Worm (Caenorhabditis elegans) whole organism, young adult: ENCODE results near the gene C48B4.3.

Source experiments
- C06A6.2 ChIP-seq: fragments of 200-800 bp; sonication (Bioruptor generic); conservative IDR thresholded peaks from 2 replicates; pipeline ENCODE4 v1.3.6; 2022; ENCODE audit warnings: missing genetic modification characterization, missing compliant biosample characterization
- D2030.7 ChIP-seq: fragments of 200-800 bp; sonication (Bioruptor generic); IDR thresholded peaks from 2 replicates; pipeline ENCODE4 v1.3.6; 2022; ENCODE audit warnings: missing genetic modification reagents, missing genetic modification characterization, missing compliant biosample characterization
- F22D6.2 ChIP-seq: sonication (generic microtip); optimal IDR thresholded peaks from 2 replicates; lab custom pipeline; 2016; ENCODE audit warnings: mild to moderate bottlenecking, missing genetic modification characterization, missing compliant biosample characterization
- F23B12.7 ChIP-seq: sonication (generic microtip); optimal IDR thresholded peaks from 2 replicates; lab custom pipeline; 2017; ENCODE audit warnings: missing genetic modification characterization, mild to moderate bottlenecking, missing compliant biosample characterization, antibody characterized with exemption, moderate library complexity; ENCODE audit not compliant: insufficient read depth
- F33H1.4 ChIP-seq: fragments of 200-800 bp; sonication (Bioruptor generic); IDR thresholded peaks from 2 replicates; pipeline ENCODE4 v1.3.6; 2022; ENCODE audit warnings: missing genetic modification reagents, missing genetic modification characterization, missing compliant biosample characterization
- F37B4.10 ChIP-seq: fragments of 200-800 bp; sonication (Bioruptor generic); IDR thresholded peaks from 2 replicates; pipeline ENCODE4 v1.3.6; 2022; ENCODE audit warnings: missing genetic modification characterization, missing compliant biosample characterization
- F52B5.7 ChIP-seq: sonication (generic microtip); optimal IDR thresholded peaks from 2 replicates; lab custom pipeline; 2016; ENCODE audit warnings: mild to moderate bottlenecking, missing genetic modification characterization, missing compliant biosample characterization
- F55B11.4 ChIP-seq: sonication (generic microtip); optimal IDR thresholded peaks from 2 replicates; lab custom pipeline; 2016; ENCODE audit warnings: missing compliant biosample characterization, missing genetic modification characterization, borderline replicate concordance; ENCODE audit not compliant: insufficient read depth
- F57C9.4 ChIP-seq: sonication (generic microtip); optimal IDR thresholded peaks from 2 replicates; lab custom pipeline; 2017; ENCODE audit warnings: mild to moderate bottlenecking, missing genetic modification characterization, missing compliant biosample characterization
- T26A5.8 ChIP-seq: sonication (generic microtip); optimal IDR thresholded peaks from 2 replicates; lab custom pipeline; 2016; ENCODE audit warnings: missing genetic modification characterization, missing compliant biosample characterization
- ama-1 ChIP-seq, 3 experiments: fragments of 150-350 bp in 1 of 3; sonication (generic microtip) in 2 of 3; optimal IDR thresholded peaks; 2 replicates each; lab custom pipeline; 2014 to 2018; ENCODE audit warnings: missing biosample characterization in 2 of 3, missing genetic modification characterization in 2 of 3, missing genetic modification reagents in 2 of 3
- aptf-2 ChIP-seq: fragments of 200-800 bp; sonication (Bioruptor generic); conservative IDR thresholded peaks from 2 replicates; pipeline ENCODE4 v1.3.6; 2022; ENCODE audit warnings: missing genetic modification reagents, missing genetic modification characterization, missing compliant biosample characterization
- attf-6 ChIP-seq: fragments of 200-800 bp; sonication (Bioruptor generic); IDR thresholded peaks from 2 replicates; pipeline ENCODE4 v1.3.6; 2022; ENCODE audit warnings: missing genetic modification reagents, missing genetic modification characterization, missing compliant biosample characterization
- bed-2 ChIP-seq: fragments of 200-800 bp; sonication (Bioruptor generic); IDR thresholded peaks from 2 replicates; pipeline ENCODE4 v1.3.6; 2022; ENCODE audit warnings: missing genetic modification reagents, missing genetic modification characterization, missing compliant biosample characterization
- cebp-2 ChIP-seq: fragments of 200-800 bp; sonication (Bioruptor generic); IDR thresholded peaks from 2 replicates; pipeline ENCODE4 v1.3.6; 2022; ENCODE audit warnings: missing genetic modification characterization, missing compliant biosample characterization
- ceh-58 ChIP-seq: fragments of 200-800 bp; sonication (Bioruptor generic); IDR thresholded peaks from 2 replicates; pipeline ENCODE4 v1.3.6; 2022; ENCODE audit warnings: missing genetic modification characterization, missing compliant biosample characterization
- ceh-79 ChIP-seq: sonication (generic microtip); optimal IDR thresholded peaks from 2 replicates; lab custom pipeline; 2017; ENCODE audit warnings: mild to moderate bottlenecking, missing genetic modification characterization, missing compliant biosample characterization
- chd-7 ChIP-seq: sonication (generic microtip); optimal IDR thresholded peaks from 2 replicates; lab custom pipeline; 2016; ENCODE audit warnings: mild to moderate bottlenecking, missing genetic modification characterization, moderate library complexity, missing compliant biosample characterization
- die-1 ChIP-seq: sonication (generic microtip); optimal IDR thresholded peaks from 2 replicates; lab custom pipeline; 2016; ENCODE audit warnings: missing genotype, mild to moderate bottlenecking, missing genetic modification characterization, missing compliant biosample characterization
- dpff-1 ChIP-seq: sonication (generic microtip); optimal IDR thresholded peaks from 2 replicates; lab custom pipeline; 2017; ENCODE audit warnings: mild to moderate bottlenecking, missing genetic modification characterization, missing compliant biosample characterization
- dpl-1 ChIP-seq: fragments of 150-350 bp; optimal IDR thresholded peaks from 2 replicates; lab custom pipeline; 2014; ENCODE audit warnings: missing biosample characterization, missing genetic modification reagents, missing genetic modification characterization
- egrh-3 ChIP-seq: fragments of 200-800 bp; sonication (Bioruptor generic); IDR thresholded peaks from 2 replicates; pipeline ENCODE4 v1.3.6; 2022; ENCODE audit warnings: missing genetic modification reagents, missing genetic modification characterization, missing compliant biosample characterization
- ets-4 ChIP-seq: fragments of 200-800 bp; sonication (Bioruptor generic); optimal IDR thresholded peaks from 2 replicates; lab custom pipeline; 2018; ENCODE audit warnings: mild to moderate bottlenecking, missing genetic modification characterization, missing compliant biosample characterization
- gei-17 ChIP-seq: fragments of 200-800 bp; sonication (Bioruptor generic); optimal IDR thresholded peaks from 2 replicates; lab custom pipeline; 2018; ENCODE audit warnings: mild to moderate bottlenecking, missing genetic modification characterization, missing compliant biosample characterization
- hmg-1.2 ChIP-seq: fragments of 200-800 bp; sonication (Bioruptor generic); IDR thresholded peaks from 2 replicates; pipeline ENCODE4 v1.3.6; 2022; ENCODE audit warnings: missing genetic modification reagents, missing genetic modification characterization, missing compliant biosample characterization
- hmg-20 ChIP-seq: fragments of 200-800 bp; sonication (Bioruptor generic); IDR thresholded peaks from 2 replicates; pipeline ENCODE4 v1.3.6; 2022; ENCODE audit warnings: missing genetic modification reagents, missing genetic modification characterization, missing compliant biosample characterization
- hrde-1 ChIP-seq: sonication (generic microtip); optimal IDR thresholded peaks from 2 replicates; lab custom pipeline; 2016; ENCODE audit warnings: missing genetic modification characterization, mild to moderate bottlenecking, missing compliant biosample characterization, moderate library complexity, missing genotype, missing genetic modification reagents, borderline replicate concordance
- lag-1 ChIP-seq: fragments of 200-800 bp; sonication (Bioruptor generic); IDR thresholded peaks from 2 replicates; pipeline ENCODE4 v1.3.6; 2022; ENCODE audit warnings: missing genetic modification reagents, missing genetic modification characterization, missing compliant biosample characterization
- lin-26 ChIP-seq: fragments of 200-800 bp; sonication (Bioruptor generic); IDR thresholded peaks from 2 replicates; pipeline ENCODE4 v1.3.6; 2022; ENCODE audit warnings: missing genetic modification reagents, missing genetic modification characterization, missing compliant biosample characterization
- lin-35 ChIP-seq, 3 experiments: fragments of 150-350 bp in 2 of 3; sonication (generic microtip) in 1 of 3; optimal IDR thresholded peaks; 2 replicates each; lab custom pipeline; 2014 to 2018; ENCODE audit warnings: missing biosample characterization in 3 of 3, missing genetic modification characterization in 3 of 3, missing genetic modification reagents in 3 of 3
- lin-40 ChIP-seq: sonication (generic microtip); optimal IDR thresholded peaks from 2 replicates; lab custom pipeline; 2016; ENCODE audit warnings: missing genetic modification characterization, mild to moderate bottlenecking, missing compliant biosample characterization, missing genotype, missing genetic modification reagents
- lsl-1 ChIP-seq: fragments of 200-800 bp; sonication (Bioruptor generic); optimal IDR thresholded peaks from 2 replicates; lab custom pipeline; 2018; ENCODE audit warnings: mild to moderate bottlenecking, missing genetic modification characterization, moderate library complexity, missing compliant biosample characterization
- madf-10 ChIP-seq: sonication (generic microtip); optimal IDR thresholded peaks from 2 replicates; lab custom pipeline; 2016; ENCODE audit warnings: mild to moderate bottlenecking, missing genetic modification characterization, missing compliant biosample characterization
- mcd-1 ChIP-seq: fragments of 200-800 bp; sonication (Bioruptor generic); IDR thresholded peaks from 2 replicates; pipeline ENCODE4 v1.3.6; 2022; ENCODE audit warnings: missing genetic modification reagents, missing genetic modification characterization, missing compliant biosample characterization
- mel-28 ChIP-seq: sonication (generic microtip); optimal IDR thresholded peaks from 2 replicates; lab custom pipeline; 2016; ENCODE audit warnings: borderline replicate concordance, mild to moderate bottlenecking, missing genetic modification characterization, missing compliant biosample characterization
- mes-4 ChIP-seq: sonication (generic microtip); optimal IDR thresholded peaks from 2 replicates; lab custom pipeline; 2016; ENCODE audit warnings: missing genotype, missing genetic modification characterization, missing compliant biosample characterization
- nfya-2 ChIP-seq: fragments of 200-800 bp; sonication (Bioruptor generic); IDR thresholded peaks from 2 replicates; pipeline ENCODE4 v1.3.6; 2022; ENCODE audit warnings: missing genetic modification reagents, missing genetic modification characterization, missing compliant biosample characterization
- nhr-120 ChIP-seq: fragments of 200-800 bp; sonication (Bioruptor generic); IDR thresholded peaks from 2 replicates; pipeline ENCODE4 v1.3.6; 2022; ENCODE audit warnings: missing genetic modification characterization, missing compliant biosample characterization
- nhr-27 ChIP-seq: fragments of 200-800 bp; sonication (Bioruptor generic); optimal IDR thresholded peaks from 2 replicates; lab custom pipeline; 2018; ENCODE audit warnings: mild to moderate bottlenecking, missing genetic modification characterization, moderate library complexity, missing compliant biosample characterization
- nhr-80 ChIP-seq: sonication (generic microtip); optimal IDR thresholded peaks from 2 replicates; lab custom pipeline; 2016; ENCODE audit warnings: missing genetic modification characterization, missing compliant biosample characterization
- rcor-1 ChIP-seq: fragments of 200-800 bp; sonication (Bioruptor generic); IDR thresholded peaks from 2 replicates; pipeline ENCODE4 v1.3.6; 2022; ENCODE audit warnings: missing genetic modification reagents, missing genetic modification characterization, missing compliant biosample characterization
- somi-1 ChIP-seq: fragments of 200-800 bp; sonication (Bioruptor generic); optimal IDR thresholded peaks from 2 replicates; lab custom pipeline; 2018; ENCODE audit warnings: mild to moderate bottlenecking, missing genetic modification characterization, missing compliant biosample characterization
- tlf-1 ChIP-seq: fragments of 200-800 bp; sonication (Bioruptor generic); optimal IDR thresholded peaks from 2 replicates; lab custom pipeline; 2018; ENCODE audit warnings: mild to moderate bottlenecking, missing genetic modification characterization, missing compliant biosample characterization
- unc-130 ChIP-seq: sonication (generic microtip); optimal IDR thresholded peaks from 2 replicates; lab custom pipeline; 2016; ENCODE audit warnings: missing genetic modification reagents, missing genetic modification characterization, missing compliant biosample characterization
- ztf-25 ChIP-seq: fragments of 200-800 bp; sonication (Bioruptor generic); IDR thresholded peaks from 2 replicates; pipeline ENCODE4 v1.3.6; 2022; ENCODE audit warnings: missing genetic modification reagents, missing genetic modification characterization, missing compliant biosample characterization
- ztf-26 ChIP-seq: sonication (generic microtip); optimal IDR thresholded peaks from 2 replicates; lab custom pipeline; 2017; ENCODE audit warnings: missing genetic modification characterization, missing compliant biosample characterization
- ztf-28 ChIP-seq: fragments of 200-800 bp; sonication (Bioruptor generic); IDR thresholded peaks from 2 replicates; pipeline ENCODE4 v1.3.6; 2022; ENCODE audit warnings: missing genetic modification reagents, missing genetic modification characterization, missing compliant biosample characterization
- ztf-3 ChIP-seq: fragments of 200-800 bp; sonication (Bioruptor generic); optimal IDR thresholded peaks from 2 replicates; lab custom pipeline; 2018; ENCODE audit warnings: mild to moderate bottlenecking, missing genetic modification characterization, missing compliant biosample characterization

The C48B4.3 gene

ce11 chrIII:9629855-9630254 lies 47.7 kb upstream of the C48B4.3 start, which contains the start of gene rpac-19:
Gene rpac-19, minus strand, starts transcription at chrIII:9629885.
- TF ChIP-seq F37B4.10 = no peak
- no peak for TF ChIP-seq ceh-58
- TF ChIP-seq chd-7 (tag; lab: Kevin White, UChicago) = peak; percentile 61
- TF ChIP-seq egrh-3 (GFP tag; lab: Robert Waterston, UW) = no peak
- TF ChIP-seq lin-40 (tag; lab: Kevin White, UChicago) = peak; percentile 58
- TF ChIP-seq nhr-80 (tag; lab: Kevin White, UChicago) = peak; percentile 62
- TF ChIP-seq mel-28 (tag; lab: Kevin White, UChicago) = peak; percentile 30
- no peak for TF ChIP-seq nhr-27 (tag; lab: Kevin White, UChicago)
- no peak for TF ChIP-seq F55B11.4 (tag; lab: Kevin White, UChicago)
- TF ChIP-seq lin-35 (GFP tag; optimal IDR thresholded peaks at IDR 0.05; lab: Kevin White, UChicago) = peak in 2 of 3 experiments; percentile 23 to 79
- no peak for TF ChIP-seq nhr-120 (GFP tag; lab: Robert Waterston, UW)
- TF ChIP-seq ztf-28 (GFP tag; lab: Robert Waterston, UW) = no peak
- no peak for TF ChIP-seq dpff-1 (tag; lab: Kevin White, UChicago)
- TF ChIP-seq hmg-20 (GFP tag; lab: Robert Waterston, UW) = no peak
- TF ChIP-seq hmg-1.2 (GFP tag; lab: Robert Waterston, UW) = peak; percentile 45
- TF ChIP-seq gei-17 (GFP tag; lab: Kevin White, UChicago) = peak; percentile 37
- peak; percentile 28 for TF ChIP-seq die-1 (tag; lab: Kevin White, UChicago)
- peak; percentile 61 for TF ChIP-seq somi-1
- TF ChIP-seq rcor-1 = peak; percentile 53; the same call in 1 of the 2 replicates
- TF ChIP-seq ets-4 (GFP tag; lab: Kevin White, UChicago) = no peak
- 0 out of 2 replicates have a peak, but pooled peaks have one; percentile 56 for TF ChIP-seq ztf-25 (GFP tag; lab: Robert Waterston, UW)
- peak; percentile 57 for TF ChIP-seq lsl-1 (GFP tag; lab: Kevin White, UChicago)
- peak; percentile 32; the same call in 1 of the 2 replicates for TF ChIP-seq D2030.7 (GFP tag; lab: Robert Waterston, UW)
- TF ChIP-seq F23B12.7 (tag; lab: Kevin White, UChicago) = peak; percentile 53
- TF ChIP-seq lag-1 (GFP tag; lab: Robert Waterston, UW) = no peak
- TF ChIP-seq F33H1.4 (GFP tag; lab: Robert Waterston, UW) = peak; percentile 66
- peak; percentile 78 for TF ChIP-seq mcd-1 (GFP tag; lab: Robert Waterston, UW)
- TF ChIP-seq ztf-3 (GFP tag; lab: Kevin White, UChicago) = peak; percentile 20
- peak; percentile 62; the same call in 1 of the 2 replicates for TF ChIP-seq C06A6.2 (GFP tag; lab: Robert Waterston, UW)
- TF ChIP-seq dpl-1 (GFP tag; lab: Kevin White, UChicago) = peak; percentile 10
- no peak for TF ChIP-seq nfya-2 (GFP tag; lab: Robert Waterston, UW)
- TF ChIP-seq bed-2 (GFP tag; lab: Robert Waterston, UW) = 0 out of 2 replicates have a peak, but pooled peaks have one; percentile 52
- TF ChIP-seq mes-4 (tag; lab: Kevin White, UChicago) = peak; percentile 53
- TF ChIP-seq tlf-1 (GFP tag; lab: Kevin White, UChicago) = peak; percentile 86
- peak; percentile 57 for TF ChIP-seq T26A5.8 (tag; lab: Kevin White, UChicago)
- peak; percentile 85 for TF ChIP-seq ceh-79 (tag; lab: Kevin White, UChicago)
- peak; percentile 60 for TF ChIP-seq attf-6 (GFP tag; lab: Robert Waterston, UW)
- TF ChIP-seq F52B5.7 (tag; lab: Kevin White, UChicago) = peak; percentile 65
- TF ChIP-seq unc-130 (GFP tag; lab: Kevin White, UChicago) = peak; percentile 78
- peak; percentile 76 for TF ChIP-seq ztf-26
- TF ChIP-seq F22D6.2 (tag; lab: Kevin White, UChicago) = peak; percentile 38
- TF ChIP-seq ama-1 (optimal IDR thresholded peaks at IDR 0.05; lab: Kevin White, UChicago) = peak; percentile 74
- TF ChIP-seq ama-1 (GFP tag; optimal IDR thresholded peaks at IDR 0.05; lab: Kevin White, UChicago) = peak in 1 of 2 experiments; percentile 77
- TF ChIP-seq hrde-1 (tag; lab: Kevin White, UChicago) = peak; percentile 79
- TF ChIP-seq cebp-2 = no peak
- 0 out of 2 replicates have a peak, but pooled peaks have one; percentile 43 for TF ChIP-seq lin-26 (GFP tag; lab: Robert Waterston, UW)
- TF ChIP-seq F57C9.4 (tag; lab: Kevin White, UChicago) = peak; percentile 2
- TF ChIP-seq aptf-2 (GFP tag; lab: Robert Waterston, UW) = 0 out of 2 replicates have a peak, but pooled peaks have one; percentile 31
- TF ChIP-seq madf-10 (tag; lab: Kevin White, UChicago) = peak; percentile 80
